Worm (Caenorhabditis elegans): ENCODE results near the gene qdpr-1.

ce11 chrIII:13376304-13376760 is 17.4 kb upstream of the qdpr-1 start, which contains the start of gene lis-1:
- no peak for TF ChIP-seq nhr-11 (tag; optimal IDR thresholded peaks at IDR 0.05)
- no peak for TF ChIP-seq fkh-2 (tag; optimal IDR thresholded peaks at IDR 0.05)
- no peak for TF ChIP-seq nhr-28 (tag; optimal IDR thresholded peaks at IDR 0.05)
- no peak for TF ChIP-seq skn-1 (tag; optimal IDR thresholded peaks at IDR 0.05)
- TF ChIP-seq ZK546.5 (tag; optimal IDR thresholded peaks at IDR 0.05), result no peak
- no peak for TF ChIP-seq aly-2 (tag; optimal IDR thresholded peaks at IDR 0.05)
- TF ChIP-seq nhr-67 (tag; optimal IDR thresholded peaks at IDR 0.05), result no peak
- peak; percentile 5 for TF ChIP-seq nfya-1 (tag; optimal IDR thresholded peaks at IDR 0.05; ENCODE audit: insufficient read depth)

All from whole organism, L3 larva.